Worm (Caenorhabditis elegans): ENCODE data around the gene D1053.2.

Gene D1053.2

DNA sequence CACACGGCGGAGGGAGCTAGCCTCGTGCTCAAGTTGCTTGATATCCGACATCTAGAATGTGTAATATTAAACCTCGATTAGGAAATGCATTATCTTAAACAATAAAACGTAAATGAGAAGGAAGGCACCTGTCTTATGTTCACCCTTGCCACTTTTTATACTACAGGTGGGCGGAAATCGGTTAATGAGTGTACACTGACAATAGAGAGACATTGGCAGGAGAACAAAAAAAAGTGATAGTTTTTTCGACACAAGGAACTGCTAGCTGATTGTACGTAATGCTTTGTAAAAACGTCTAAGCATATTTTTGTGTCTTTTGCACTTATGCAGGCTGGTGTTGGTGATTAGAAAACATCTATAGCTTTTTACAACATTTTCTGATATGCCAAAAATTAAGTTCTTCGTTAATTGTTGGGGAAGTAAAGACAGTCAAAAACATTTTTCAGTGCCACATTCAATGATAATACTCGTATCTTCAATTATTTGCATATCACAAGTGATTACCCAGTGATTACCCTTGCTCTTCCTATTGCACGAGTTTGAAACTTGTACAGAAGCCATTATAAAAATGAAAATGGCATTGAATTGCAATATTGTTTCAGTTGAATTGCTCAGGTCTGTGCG lies 15.6 kb upstream of the D1053.2 start, which contains the start of gene col-180:
col-180 (minus strand) TSS at position 51 of the 624 bp plus-strand sequence.
- TF ChIP-seq daf-12 (tag; optimal IDR thresholded peaks at IDR 0.05) (no peak), nhr-12 (tag; optimal IDR thresholded peaks at IDR 0.05) (no peak), aly-2 (tag; optimal IDR thresholded peaks at IDR 0.05) (no peak), jun-1 (tag; optimal IDR thresholded peaks at IDR 0.05) (no peak), ceh-9 (tag; optimal IDR thresholded peaks at IDR 0.05) (no peak), tbx-2 (tag; optimal IDR thresholded peaks at IDR 0.05) (no peak), nfya-1 (tag; optimal IDR thresholded peaks at IDR 0.05; ENCODE audit: insufficient read depth) (no peak), ceh-28 (tag; optimal IDR thresholded peaks at IDR 0.05) (no peak), unc-62 (GFP tag; optimal IDR thresholded peaks at IDR 0.05) (no peak), fkh-10 (GFP tag; optimal IDR thresholded peaks at IDR 0.05) (no peak), elt-1 (tag; optimal IDR thresholded peaks at IDR 0.05) (no peak), nhr-237 (tag; optimal IDR thresholded peaks at IDR 0.05) (no peak), fos-1 (tag; optimal IDR thresholded peaks at IDR 0.05) (no peak)

ce11 chrX:11716463-11716960 lies 11.4 kb upstream of the D1053.2 start, which contains the start of gene C44C10.9:
C44C10.9 (minus strand) TSS chrX:11716513.
- TF ChIP-seq hmg-11 (tag; optimal IDR thresholded peaks at IDR 0.05) (no peak), unc-62 (GFP tag; optimal IDR thresholded peaks at IDR 0.05) (no peak), nhr-43 (tag; optimal IDR thresholded peaks at IDR 0.05; ENCODE audit: poor library complexity, severe bottlenecking) (peak; percentile 4), fkh-10 (GFP tag; optimal IDR thresholded peaks at IDR 0.05) (no peak), ztf-11 (tag; optimal IDR thresholded peaks at IDR 0.05) (no peak)

- TF ChIP-seq nhr-67 (tag; optimal IDR thresholded peaks at IDR 0.05) (no peak), pha-4 (tag; optimal IDR thresholded peaks at IDR 0.05) (peak; percentile 58)
Observed at ce11 chrX:11718751-11719150, 9.2 kb upstream of the D1053.2 start.

DNA sequence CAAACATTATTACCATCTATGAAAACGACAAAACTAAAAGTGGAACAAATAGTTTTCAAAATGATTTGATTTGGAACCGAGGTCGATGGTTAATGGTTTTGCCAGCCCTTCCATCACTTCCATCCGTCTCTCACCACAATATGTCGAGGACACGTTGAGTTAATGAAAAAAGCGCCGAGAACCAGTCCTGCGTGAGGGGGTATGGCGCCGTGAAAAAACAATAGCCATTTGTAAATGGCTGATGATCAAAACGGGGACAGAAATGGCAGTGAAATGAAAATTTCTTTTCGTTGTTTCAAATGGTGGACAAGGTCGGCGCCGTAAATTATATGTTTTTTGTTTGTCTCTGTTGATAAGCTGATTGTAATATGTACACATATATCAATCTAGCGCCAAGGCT lies 7.9 kb upstream of the D1053.2 start:
- TF ChIP-seq nhr-25 (tag; optimal IDR thresholded peaks at IDR 0.05) = peak; percentile 53
- TF ChIP-seq lsy-12 (tag; optimal IDR thresholded peaks at IDR 0.05) = no peak

- TF ChIP-seq hmg-11 (tag; optimal IDR thresholded peaks at IDR 0.05) (no peak), ZK546.5 (tag; optimal IDR thresholded peaks at IDR 0.05) (no peak), nhr-25 (tag; optimal IDR thresholded peaks at IDR 0.05) (no peak), tbx-2 (tag; optimal IDR thresholded peaks at IDR 0.05) (no peak), mdl-1 (tag; optimal IDR thresholded peaks at IDR 0.05) (no peak), pha-4 (tag; optimal IDR thresholded peaks at IDR 0.05) (peak; percentile 80), ceh-9 (tag; optimal IDR thresholded peaks at IDR 0.05) (no peak), pqm-1 (tag; optimal IDR thresholded peaks at IDR 0.05) (peak; percentile 54), elt-1 (tag; optimal IDR thresholded peaks at IDR 0.05) (no peak), unc-62 (GFP tag; optimal IDR thresholded peaks at IDR 0.05) (no peak), nhr-237 (tag; optimal IDR thresholded peaks at IDR 0.05) (no peak), elt-2 (tag; optimal IDR thresholded peaks at IDR 0.05) (peak; percentile 87), skn-1 (tag; optimal IDR thresholded peaks at IDR 0.05) (no peak), ztf-4 (tag; optimal IDR thresholded peaks at IDR 0.05) (no peak), ceh-16 (tag; optimal IDR thresholded peaks at IDR 0.05) (no peak), R02D3.7 (tag; optimal IDR thresholded peaks at IDR 0.05) (no peak), fkh-10 (GFP tag; optimal IDR thresholded peaks at IDR 0.05) (no peak)
Observed at ce11 chrX:11723781-11724201, 4.2 kb upstream of the D1053.2 start, which contains the start of gene D1053.4. D1053.4 (minus strand) TSS chrX:11723800.

DNA sequence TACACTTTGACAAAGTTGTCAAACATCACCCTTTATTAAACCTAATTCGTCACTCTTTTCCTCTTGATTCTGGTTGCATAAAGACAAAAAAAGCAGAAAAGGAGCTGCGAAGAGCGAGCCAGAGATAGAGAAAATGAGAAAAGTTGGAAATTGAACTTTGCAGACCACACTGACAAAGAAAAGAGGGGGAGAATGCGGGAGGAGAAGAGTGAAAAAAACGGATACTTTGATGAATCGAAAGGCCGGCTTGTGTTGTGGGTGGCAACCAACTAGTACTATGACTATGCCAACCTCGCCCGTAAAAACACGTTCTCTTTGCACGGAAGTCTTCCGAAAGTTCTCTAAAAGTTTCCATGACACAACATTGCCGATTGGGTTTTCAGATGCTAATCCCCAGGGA lies 2.3 kb upstream of the D1053.2 start:
- TF ChIP-seq jun-1 (tag; optimal IDR thresholded peaks at IDR 0.05) (no peak), lin-15B (tag; optimal IDR thresholded peaks at IDR 0.05) (no peak), sea-2 (GFP tag; optimal IDR thresholded peaks at IDR 0.05) (no peak), ztf-4 (tag; optimal IDR thresholded peaks at IDR 0.05) (no peak), ama-1 (optimal IDR thresholded peaks at IDR 0.05) (no peak), ceh-82 (tag; optimal IDR thresholded peaks at IDR 0.05) (no peak), nhr-67 (tag; optimal IDR thresholded peaks at IDR 0.05) (no peak)

Measured in whole organism, L3 larva.